Fruit fly (Drosophila melanogaster): ENCODE measurements around the gene Cpr62Ba.

Gene Cpr62Ba

DNA sequence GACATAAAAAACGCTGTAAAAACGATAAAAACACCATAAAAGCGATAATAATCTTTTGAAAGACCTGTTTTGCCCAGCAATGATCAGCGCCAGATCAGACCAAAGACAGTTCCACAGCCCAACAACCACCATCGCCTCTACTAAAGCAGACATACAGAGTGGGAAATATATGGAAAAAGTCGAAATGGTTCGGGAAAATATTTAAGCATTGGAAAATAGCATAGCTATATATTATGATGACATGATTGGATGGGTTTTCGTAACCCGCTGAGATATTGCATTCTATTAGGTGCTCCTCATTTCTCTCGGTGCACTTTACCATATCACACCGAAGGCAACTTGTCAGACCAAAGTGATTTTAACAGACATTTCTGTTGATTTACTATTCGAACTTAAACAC lies 23.0 kb downstream of the Cpr62Ba start (continued):
- no peak for TF ChIP-seq svp (GFP tag)
- peak; percentile 85 for TF ChIP-seq dsx (GFP tag; optimal IDR thresholded peaks at IDR 0.05; ENCODE audit: poor library complexity, severe bottlenecking)
- peak; percentile 82 for TF ChIP-seq spab (GFP tag; optimal IDR thresholded peaks at IDR 0.05)
- peak; percentile 82 for TF ChIP-seq CG32006 (GFP tag; optimal IDR thresholded peaks at IDR 0.05)
- no peak for TF ChIP-seq CG9139 (GFP tag; optimal IDR thresholded peaks at IDR 0.05)
- TF ChIP-seq fkh (GFP tag; optimal IDR thresholded peaks at IDR 0.05), result no peak
- peak; percentile 85 for TF ChIP-seq acj6 (GFP tag; optimal IDR thresholded peaks at IDR 0.05)
- no peak for TF ChIP-seq Blimp-1 (GFP tag; optimal IDR thresholded peaks at IDR 0.05)
- peak; percentile 83 for TF ChIP-seq CG11294 (GFP tag; IDR thresholded peaks at IDR 0.05)
- peak; percentile 78 for TF ChIP-seq Hr39 (GFP tag; optimal IDR thresholded peaks at IDR 0.05)
- TF ChIP-seq CG11902 (GFP tag; optimal IDR thresholded peaks at IDR 0.05), result peak; percentile 74
- peak; percentile 73 for TF ChIP-seq CG31627 (GFP tag; optimal IDR thresholded peaks at IDR 0.05)
- no peak for TF ChIP-seq CG16779 (tag; optimal IDR thresholded peaks at IDR 0.05)
- TF ChIP-seq vri (GFP tag; optimal IDR thresholded peaks at IDR 0.05), result no peak
- TF ChIP-seq Eip78C (GFP tag), result peak; percentile 96
- peak; percentile 79 for TF ChIP-seq Lpt (GFP tag; optimal IDR thresholded peaks at IDR 0.05)

DNA sequence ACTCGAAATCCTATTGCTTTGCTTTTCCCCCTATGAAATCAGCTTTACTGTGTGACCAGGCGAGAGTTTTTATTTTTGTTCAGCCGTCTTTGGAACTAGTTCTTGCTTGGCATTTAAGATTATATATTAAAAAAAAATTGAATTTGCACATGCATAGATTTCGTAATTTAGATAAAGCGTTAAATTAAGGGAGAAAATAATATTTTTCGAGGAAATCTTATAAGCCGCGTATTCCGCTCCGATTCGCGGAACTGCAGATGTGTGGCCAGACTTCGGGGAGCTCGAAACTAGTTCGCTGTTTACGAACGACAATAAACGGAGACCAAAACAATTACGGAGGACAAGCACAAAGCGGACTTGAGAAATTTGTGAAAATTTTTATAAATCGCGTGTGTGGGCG lies 28.8 kb downstream of the Cpr62Ba start, which contains the start of the genes JTBR and CG42676:
JTBR (minus strand) TSS at position 55 of the 400 bp plus-strand sequence.
CG42676 (plus strand) TSS at position 306 of the 400 bp plus-strand sequence.
- TF ChIP-seq Eip75B (GFP tag; optimal IDR thresholded peaks at IDR 0.05), result no peak
- TF ChIP-seq esn (GFP tag; optimal IDR thresholded peaks at IDR 0.05), result peak; percentile 32
- peak; percentile 66 for TF ChIP-seq CG1621 (tag; optimal IDR thresholded peaks at IDR 0.05)
- TF ChIP-seq Ets96B (tag; optimal IDR thresholded peaks at IDR 0.05), result no peak
- TF ChIP-seq svp (GFP tag), result no peak

DNA sequence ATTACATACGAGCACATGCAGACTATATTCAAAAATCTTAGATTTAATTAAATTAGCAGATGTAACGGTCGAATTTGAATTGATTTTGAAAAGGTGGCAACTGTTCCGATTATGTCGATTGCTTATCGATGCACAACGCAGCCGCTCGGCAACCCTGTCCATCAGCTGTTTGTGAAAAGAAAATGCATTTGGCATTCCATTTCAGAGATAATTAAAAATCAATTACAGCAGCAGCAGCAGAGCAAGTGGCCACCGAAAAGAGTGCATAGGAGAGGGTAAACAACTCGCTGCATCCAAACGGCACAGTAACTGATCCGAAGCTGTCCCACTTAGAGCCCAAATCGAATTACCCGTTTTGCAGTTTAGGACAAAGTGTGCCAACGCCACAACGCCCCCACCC lies 32.9 kb downstream of the Cpr62Ba start, which contains the start of gene Patj:
Patj (plus strand) TSS at position 155 of the 400 bp plus-strand sequence.
- TF ChIP-seq CG6808 (GFP tag; optimal IDR thresholded peaks at IDR 0.05) (no peak), CG16779 (tag; optimal IDR thresholded peaks at IDR 0.05) (no peak), CG6163 (GFP tag; IDR thresholded peaks at IDR 0.05) (no peak), CG11902 (GFP tag; optimal IDR thresholded peaks at IDR 0.05) (no peak), spab (GFP tag; optimal IDR thresholded peaks at IDR 0.05) (no peak), Hr4 (GFP tag; optimal IDR thresholded peaks at IDR 0.05) (no peak), CG32006 (GFP tag; optimal IDR thresholded peaks at IDR 0.05) (no peak), Eip75B (GFP tag; optimal IDR thresholded peaks at IDR 0.05) (no peak), CG8632 (GFP tag; optimal IDR thresholded peaks at IDR 0.05) (no peak), Sox15 (GFP tag; optimal IDR thresholded peaks at IDR 0.05) (no peak), acj6 (GFP tag; optimal IDR thresholded peaks at IDR 0.05) (no peak), CG6792 (GFP tag; optimal IDR thresholded peaks at IDR 0.05) (no peak), CG4318 (GFP tag; optimal IDR thresholded peaks at IDR 0.05) (no peak), CG8119 (GFP tag; IDR thresholded peaks at IDR 0.05) (no peak), Eip78C (GFP tag) (no peak), CG11762 (GFP tag; optimal IDR thresholded peaks at IDR 0.05; ENCODE audit: insufficient read depth) (no peak)

DNA sequence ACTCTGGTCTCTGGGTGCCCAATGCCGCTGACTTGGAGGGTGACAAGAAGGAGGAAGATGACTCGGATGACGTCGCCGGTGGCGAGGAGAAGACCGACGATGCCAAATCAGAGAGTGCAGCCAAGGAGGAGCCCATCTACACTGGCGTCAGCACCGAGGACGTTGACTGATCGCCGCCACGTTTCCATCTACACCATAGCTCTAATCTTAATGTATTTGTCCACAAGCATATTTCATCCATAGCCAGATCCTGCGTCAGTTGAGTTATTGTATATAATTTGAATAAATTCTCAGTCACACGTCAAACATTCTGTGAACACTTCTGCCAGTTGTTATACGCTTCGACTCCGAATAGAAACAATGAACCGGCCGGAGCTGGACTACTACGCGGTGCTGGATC lies 34.6 kb downstream of the Cpr62Ba start, which contains the start of gene CG12020:
CG12020 (plus strand) TSS at position 301 of the 400 bp plus-strand sequence.
- no peak for TF ChIP-seq CG8119 (GFP tag; IDR thresholded peaks at IDR 0.05)
- no peak for TF ChIP-seq Sox14 (GFP tag; optimal IDR thresholded peaks at IDR 0.05)
- no peak for TF ChIP-seq svp (GFP tag)
- no peak for TF ChIP-seq Sox102F (GFP tag; optimal IDR thresholded peaks at IDR 0.05)
- TF ChIP-seq CG31627 (GFP tag; optimal IDR thresholded peaks at IDR 0.05), result no peak
- TF ChIP-seq dsx (GFP tag; optimal IDR thresholded peaks at IDR 0.05; ENCODE audit: poor library complexity, severe bottlenecking), result no peak
- no peak for TF ChIP-seq CG6792 (GFP tag; optimal IDR thresholded peaks at IDR 0.05)
- TF ChIP-seq OdsH (GFP tag; optimal IDR thresholded peaks at IDR 0.05), result no peak
- TF ChIP-seq Ets21C (GFP tag; optimal IDR thresholded peaks at IDR 0.05), result no peak
- TF ChIP-seq CG7368 (GFP tag; optimal IDR thresholded peaks at IDR 0.05), result no peak
